Fruit fly (Drosophila melanogaster): ENCODE data around the gene Cnb.

DNA sequence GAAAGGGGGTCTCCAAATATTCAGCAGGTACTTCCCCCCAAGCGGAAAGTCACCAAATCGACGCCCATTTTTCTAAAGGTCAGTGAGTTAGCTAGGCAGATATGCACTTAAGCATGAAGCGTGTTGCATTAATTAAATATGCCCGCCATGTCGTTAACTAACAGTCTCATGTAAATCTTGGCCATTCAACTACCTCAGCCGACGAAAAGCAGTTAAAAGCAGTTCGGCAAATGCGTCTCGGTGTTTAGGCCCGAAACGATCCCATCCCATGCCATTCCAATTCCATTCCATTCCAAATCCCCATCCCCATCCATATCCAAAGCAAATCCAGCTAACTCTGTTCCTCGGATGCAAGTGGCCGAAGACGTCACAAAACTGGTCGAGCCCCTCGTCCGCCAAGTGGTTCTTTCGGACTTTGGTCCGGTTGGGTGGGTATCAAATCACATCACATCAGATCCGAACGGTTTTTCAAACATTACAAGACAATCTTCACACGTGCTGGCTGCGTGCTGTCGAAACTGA, 7.3 kb upstream of the Cnb start:
- TF ChIP-seq Hr78 (GFP tag; optimal IDR thresholded peaks at IDR 0.05): no peak
- no peak for TF ChIP-seq psq (GFP tag; optimal IDR thresholded peaks at IDR 0.05)
- no peak for TF ChIP-seq pan (optimal IDR thresholded peaks at IDR 0.05)
- TF ChIP-seq Dfd (GFP tag; optimal IDR thresholded peaks at IDR 0.05): no peak
- TF ChIP-seq CrebA (GFP tag; optimal IDR thresholded peaks at IDR 0.05; ENCODE audit: borderline replicate concordance): no peak
- TF ChIP-seq Myc (optimal IDR thresholded peaks at IDR 0.05): no peak
- TF ChIP-seq h (GFP tag; optimal IDR thresholded peaks at IDR 0.05): no peak
- no peak for TF ChIP-seq br (GFP tag; optimal IDR thresholded peaks at IDR 0.05)
- no peak for TF ChIP-seq lola (GFP tag; optimal IDR thresholded peaks at IDR 0.05)
- no peak for TF ChIP-seq Hr83 (GFP tag; optimal IDR thresholded peaks at IDR 0.05; ENCODE audit: poor library complexity, severe bottlenecking)
- no peak for TF ChIP-seq Abd-B (GFP tag; optimal IDR thresholded peaks at IDR 0.05)
- TF ChIP-seq jim (GFP tag; optimal IDR thresholded peaks at IDR 0.05): no peak

Data from whole organism, wandering third instar larva.